Worm (Caenorhabditis elegans) whole organism, L3 larva: ENCODE results near the gene rbg-3.
A peak's percentile ranks its signal among the peaks of the same experiment; 100 is the strongest.

Experiments
- R02D3.7 ChIP-seq: fragments of 150-350 bp; optimal IDR thresholded peaks from 2 replicates; lab custom pipeline; 2014; ENCODE audit warnings: missing biosample characterization, missing genetic modification characterization
- ZK546.5 ChIP-seq: sonication (generic microtip); optimal IDR thresholded peaks from 2 replicates; lab custom pipeline; 2017; ENCODE audit warnings: missing biosample characterization, missing genetic modification characterization
- aly-2 ChIP-seq: fragments of 150-350 bp; optimal IDR thresholded peaks from 2 replicates; lab custom pipeline; 2014; ENCODE audit warnings: missing biosample characterization, missing genetic modification characterization
- ama-1 ChIP-seq: fragments of 150-350 bp; optimal IDR thresholded peaks from 2 replicates; lab custom pipeline; 2018
- ceh-16 ChIP-seq: sonication (generic microtip); optimal IDR thresholded peaks from 2 replicates; lab custom pipeline; 2017; ENCODE audit warnings: missing biosample characterization, missing genetic modification characterization
- ceh-28 ChIP-seq: fragments of 150-350 bp; optimal IDR thresholded peaks from 2 replicates; lab custom pipeline; 2014; ENCODE audit warnings: missing biosample characterization, missing genetic modification reagents, missing genetic modification characterization
- ceh-82 ChIP-seq: fragments of 150-350 bp; optimal IDR thresholded peaks from 2 replicates; lab custom pipeline; 2014; ENCODE audit warnings: missing biosample characterization, missing genetic modification characterization
- ceh-9 ChIP-seq: sonication (generic microtip); optimal IDR thresholded peaks from 2 replicates; lab custom pipeline; 2018; ENCODE audit warnings: missing biosample characterization, missing genetic modification characterization
- daf-12 ChIP-seq: fragments of 150-350 bp; optimal IDR thresholded peaks from 2 replicates; lab custom pipeline; 2014; ENCODE audit warnings: missing biosample characterization, missing genetic modification reagents, missing genetic modification characterization
- egl-27 ChIP-seq: sonication (generic microtip); optimal IDR thresholded peaks from 4 replicates; lab custom pipeline; 2017; ENCODE audit warnings: missing biosample characterization, missing genetic modification reagents, missing genetic modification characterization
- egl-5 ChIP-seq: fragments of 150-350 bp; optimal IDR thresholded peaks from 2 replicates; lab custom pipeline; 2017; ENCODE audit warnings: missing biosample characterization, missing genetic modification reagents, missing genetic modification characterization, inconsistent platforms
- elt-1 ChIP-seq: fragments of 150-350 bp; optimal IDR thresholded peaks from 2 replicates; lab custom pipeline; 2014; ENCODE audit warnings: missing biosample characterization, missing genetic modification characterization
- elt-2 ChIP-seq: sonication (generic microtip); optimal IDR thresholded peaks from 2 replicates; lab custom pipeline; 2016; ENCODE audit warnings: missing genetic modification reagents, mild to moderate bottlenecking, missing genetic modification characterization, missing compliant biosample characterization
- elt-3 ChIP-seq, 3 experiments: fragments of 150-350 bp in 1 of 3; sonication (generic microtip) in 2 of 3; optimal IDR thresholded peaks; 2 replicates in 2 of 3; 4 replicates in 1 of 3; lab custom pipeline; 2014 to 2017; ENCODE audit warnings: missing biosample characterization in 3 of 3, missing genetic modification characterization in 3 of 3
- eor-1 ChIP-seq, 2 experiments: fragments of 150-350 bp; optimal IDR thresholded peaks; 2 replicates each; lab custom pipeline; 2014 to 2018; ENCODE audit warnings: missing biosample characterization in 2 of 2, missing genetic modification characterization in 2 of 2
- fkh-10 ChIP-seq: sonication (generic microtip); optimal IDR thresholded peaks from 2 replicates; lab custom pipeline; 2017; ENCODE audit warnings: missing biosample characterization, missing genetic modification reagents, missing genetic modification characterization
- fkh-2 ChIP-seq: fragments of 150-350 bp; optimal IDR thresholded peaks from 2 replicates; lab custom pipeline; 2014; ENCODE audit warnings: missing biosample characterization, missing genetic modification reagents, missing genetic modification characterization
- fos-1 ChIP-seq: fragments of 150-350 bp; optimal IDR thresholded peaks from 2 replicates; lab custom pipeline; 2014; ENCODE audit warnings: missing biosample characterization, missing genetic modification characterization
- hmg-11 ChIP-seq: sonication (generic microtip); optimal IDR thresholded peaks from 2 replicates; lab custom pipeline; 2016; ENCODE audit warnings: missing genetic modification characterization, missing compliant biosample characterization
- jun-1 ChIP-seq: fragments of 150-350 bp; optimal IDR thresholded peaks from 2 replicates; lab custom pipeline; 2014; ENCODE audit warnings: missing biosample characterization, missing genetic modification reagents, missing genetic modification characterization
- lin-15B ChIP-seq: fragments of 150-350 bp; optimal IDR thresholded peaks from 2 replicates; lab custom pipeline; 2014; ENCODE audit warnings: missing biosample characterization, missing genetic modification characterization
- lin-39 ChIP-seq: fragments of 150-350 bp; optimal IDR thresholded peaks from 2 replicates; lab custom pipeline; 2018; ENCODE audit warnings: missing biosample characterization, missing genetic modification reagents, missing genetic modification characterization
- lsy-12 ChIP-seq: sonication (generic microtip); optimal IDR thresholded peaks from 2 replicates; lab custom pipeline; 2016; ENCODE audit warnings: mild to moderate bottlenecking, missing genetic modification characterization, missing compliant biosample characterization
- mdl-1 ChIP-seq: fragments of 150-350 bp; optimal IDR thresholded peaks from 2 replicates; lab custom pipeline; 2014; ENCODE audit warnings: missing biosample characterization, missing genetic modification characterization
- mml-1 ChIP-seq: fragments of 150-350 bp; sonication (generic microtip); optimal IDR thresholded peaks from 3 replicates; lab custom pipeline; 2014; ENCODE audit warnings: missing biosample characterization, missing genetic modification characterization
- nfya-1 ChIP-seq: sonication (generic microtip); optimal IDR thresholded peaks from 2 replicates; lab custom pipeline; 2017; ENCODE audit warnings: missing genetic modification characterization, mild to moderate bottlenecking, missing compliant biosample characterization, antibody characterized with exemption, moderate library complexity; ENCODE audit not compliant: insufficient read depth
- nhr-11 ChIP-seq: fragments of 150-350 bp; optimal IDR thresholded peaks from 2 replicates; lab custom pipeline; 2014; ENCODE audit warnings: missing biosample characterization, missing genetic modification characterization
- nhr-12 ChIP-seq: fragments of 150-350 bp; optimal IDR thresholded peaks from 2 replicates; lab custom pipeline; 2014; ENCODE audit warnings: missing biosample characterization, missing genetic modification characterization
- nhr-23 ChIP-seq: fragments of 150-350 bp; optimal IDR thresholded peaks from 2 replicates; lab custom pipeline; 2014; ENCODE audit warnings: missing biosample characterization, missing genetic modification reagents, missing genetic modification characterization
- nhr-237 ChIP-seq: fragments of 150-350 bp; optimal IDR thresholded peaks from 2 replicates; lab custom pipeline; 2014; ENCODE audit warnings: missing biosample characterization, missing genetic modification characterization
- nhr-25 ChIP-seq: sonication (generic microtip); optimal IDR thresholded peaks from 2 replicates; lab custom pipeline; 2017; ENCODE audit warnings: missing biosample characterization, missing genetic modification characterization
- nhr-28 ChIP-seq: fragments of 150-350 bp; optimal IDR thresholded peaks from 2 replicates; lab custom pipeline; 2014; ENCODE audit warnings: missing biosample characterization, missing genetic modification characterization
- nhr-43 ChIP-seq: sonication (generic microtip); optimal IDR thresholded peaks from 2 replicates; lab custom pipeline; 2016; ENCODE audit warnings: mild to moderate bottlenecking, missing genetic modification characterization, missing compliant biosample characterization; ENCODE audit not compliant: poor library complexity, severe bottlenecking
- nhr-67 ChIP-seq: fragments of 150-350 bp; optimal IDR thresholded peaks from 2 replicates; lab custom pipeline; 2014; ENCODE audit warnings: missing biosample characterization, missing genetic modification characterization
- nhr-76 ChIP-seq: fragments of 150-350 bp; sonication (generic microtip); optimal IDR thresholded peaks from 5 replicates; lab custom pipeline; 2014; ENCODE audit warnings: missing biosample characterization, missing genetic modification characterization
- nhr-77 ChIP-seq: fragments of 150-350 bp; optimal IDR thresholded peaks from 2 replicates; lab custom pipeline; 2014; ENCODE audit warnings: missing biosample characterization, missing genetic modification characterization
- pha-4 ChIP-seq: fragments of 150-350 bp; optimal IDR thresholded peaks from 2 replicates; lab custom pipeline; 2014; ENCODE audit warnings: missing biosample characterization, missing genetic modification reagents, missing genetic modification characterization
- pqm-1 ChIP-seq: fragments of 150-350 bp; optimal IDR thresholded peaks from 2 replicates; lab custom pipeline; 2017; ENCODE audit warnings: missing biosample characterization, missing genetic modification characterization, inconsistent platforms
- sea-2 ChIP-seq: fragments of 150-350 bp; sonication (generic microtip); optimal IDR thresholded peaks from 4 replicates; lab custom pipeline; 2014; ENCODE audit warnings: missing biosample characterization, missing genetic modification reagents, missing genetic modification characterization
- skn-1 ChIP-seq: fragments of 150-350 bp; optimal IDR thresholded peaks from 2 replicates; lab custom pipeline; 2014; ENCODE audit warnings: missing biosample characterization, missing genetic modification characterization
- snpc-4 ChIP-seq: fragments of 150-350 bp; optimal IDR thresholded peaks from 2 replicates; lab custom pipeline; 2014; ENCODE audit warnings: missing biosample characterization, missing genetic modification characterization
- tbx-2 ChIP-seq: sonication (generic microtip); optimal IDR thresholded peaks from 2 replicates; lab custom pipeline; 2016; ENCODE audit warnings: mild to moderate bottlenecking, missing genetic modification characterization, missing compliant biosample characterization
- unc-39 ChIP-seq: sonication (generic microtip); optimal IDR thresholded peaks from 4 replicates; lab custom pipeline; 2017; ENCODE audit warnings: missing biosample characterization, missing genetic modification characterization
- unc-62 ChIP-seq: fragments of 150-350 bp; sonication (generic microtip); optimal IDR thresholded peaks from 4 replicates; lab custom pipeline; 2014; ENCODE audit warnings: missing biosample characterization, missing genetic modification reagents, missing genetic modification characterization
- zag-1 ChIP-seq: fragments of 150-350 bp; optimal IDR thresholded peaks from 2 replicates; lab custom pipeline; 2014; ENCODE audit warnings: missing biosample characterization, missing genetic modification characterization
- ztf-11 ChIP-seq: fragments of 150-350 bp; optimal IDR thresholded peaks from 2 replicates; lab custom pipeline; 2014; ENCODE audit warnings: missing biosample characterization, missing genetic modification characterization
- ztf-4 ChIP-seq: fragments of 150-350 bp; optimal IDR thresholded peaks from 2 replicates; lab custom pipeline; 2014; ENCODE audit warnings: missing biosample characterization, missing genetic modification characterization

Gene rbg-3

DNA sequence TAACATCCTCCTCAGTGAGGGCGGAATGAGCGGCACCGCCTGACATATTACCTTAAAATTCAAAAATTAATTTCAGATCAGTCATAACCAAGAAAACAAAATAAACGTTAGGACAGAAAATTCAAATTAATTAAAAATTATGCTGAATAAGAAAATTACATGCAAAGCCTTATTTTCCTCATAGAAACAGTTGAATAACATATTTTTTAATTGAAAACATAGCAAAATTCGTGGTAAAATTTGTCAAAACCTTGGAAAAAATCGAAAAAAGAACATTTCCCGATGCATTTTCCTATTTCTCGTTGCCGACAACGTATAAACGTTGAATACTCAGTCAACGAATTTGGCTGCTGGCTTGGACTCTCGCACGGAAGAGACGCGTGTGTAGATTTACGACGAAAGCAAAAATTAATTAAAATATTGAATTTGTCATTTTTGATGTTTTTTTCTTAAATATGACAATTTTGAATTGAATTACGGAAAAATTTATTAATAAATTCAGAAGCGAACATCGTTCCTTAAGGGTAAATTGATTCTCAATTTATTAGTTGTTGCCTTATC is at the start of gene rbg-3, which contains the start of gene rps-0:
Gene rbg-3, plus strand, starts transcription at position 424 of the 561 bp plus-strand sequence.
Gene rps-0, minus strand, starts transcription at position 51 of the 561 bp plus-strand sequence.
- TF ChIP-seq ceh-28 (tag; lab: Kevin White, UChicago) (peak; percentile 81), unc-62 (peak; percentile 53), tbx-2 (peak; percentile 66), nfya-1 (tag; lab: Kevin White, UChicago) (peak; percentile 96), pqm-1 (tag; lab: Kevin White, UChicago) (peak; percentile 69), nhr-237 (tag; lab: Kevin White, UChicago) (no peak), nhr-76 (no peak), fos-1 (no peak), egl-27 (tag; lab: Kevin White, UChicago) (peak; percentile 51), ceh-82 (tag; lab: Kevin White, UChicago) (no peak), nhr-28 (tag; lab: Kevin White, UChicago) (no peak), mml-1 (tag; lab: Kevin White, UChicago) (no peak), ztf-11 (tag; lab: Kevin White, UChicago) (no peak), mdl-1 (tag; lab: Kevin White, UChicago) (no peak), daf-12 (tag; lab: Kevin White, UChicago) (no peak), R02D3.7 (tag; lab: Kevin White, UChicago) (peak; percentile 99), snpc-4 (tag; lab: Kevin White, UChicago) (peak; percentile 84), ceh-9 (tag; lab: Kevin White, UChicago) (no peak), sea-2 (GFP tag; lab: Kevin White, UChicago) (no peak), ztf-4 (tag; lab: Kevin White, UChicago) (no peak), nhr-11 (tag; lab: Kevin White, UChicago) (peak; percentile 64), unc-39 (tag; lab: Kevin White, UChicago) (no peak), nhr-77 (tag; lab: Kevin White, UChicago) (peak; percentile 46), eor-1 (tag; optimal IDR thresholded peaks at IDR 0.05; lab: Kevin White, UChicago) (no peak), nhr-23 (peak; percentile 96), egl-5 (tag; lab: Kevin White, UChicago) (peak; percentile 85), nhr-25 (tag; lab: Kevin White, UChicago) (peak; percentile 92), ZK546.5 (peak; percentile 29), elt-3 (tag; optimal IDR thresholded peaks at IDR 0.05; lab: Kevin White, UChicago) (peak in 1 of 3 experiments; percentile 23), hmg-11 (tag; lab: Kevin White, UChicago) (peak; percentile 75), nhr-12 (tag; lab: Kevin White, UChicago) (no peak), lsy-12 (tag; lab: Kevin White, UChicago) (peak; percentile 86), ama-1 (lab: Kevin White, UChicago) (peak; percentile 41), ceh-16 (no peak), lin-15B (tag; lab: Kevin White, UChicago) (peak; percentile 97), lin-39 (tag; lab: Kevin White, UChicago) (peak; percentile 93), nhr-67 (no peak), fkh-10 (peak; percentile 38), zag-1 (peak; percentile 13), jun-1 (peak; percentile 86), nhr-43 (tag; lab: Kevin White, UChicago) (peak; percentile 82), aly-2 (no peak), pha-4 (tag; lab: Kevin White, UChicago) (peak; percentile 97), elt-2 (tag; lab: Kevin White, UChicago) (peak; percentile 63), elt-1 (tag; lab: Kevin White, UChicago) (peak; percentile 27), fkh-2 (no peak), skn-1 (tag; lab: Kevin White, UChicago) (peak; percentile 62)
